Worm (Caenorhabditis elegans) whole organism, L4 larva: ENCODE data around the gene meg-3.

Source experiments
- F10B5.3 ChIP-seq: sonication (generic microtip); optimal IDR thresholded peaks from 2 replicates; lab custom pipeline; 2016; ENCODE audit warnings: mild to moderate bottlenecking, missing genetic modification characterization, missing compliant biosample characterization
- F26F4.8 ChIP-seq: fragments of 200-800 bp; sonication (Bioruptor generic); conservative IDR thresholded peaks from 2 replicates; pipeline ENCODE4 v1.3.6; 2022; ENCODE audit warnings: missing genetic modification characterization, missing compliant biosample characterization
- F37D6.2 ChIP-seq: sonication (generic microtip); optimal IDR thresholded peaks from 2 replicates; lab custom pipeline; 2016; ENCODE audit warnings: mild to moderate bottlenecking, missing genetic modification characterization, missing compliant biosample characterization
- F44E2.7 ChIP-seq: fragments of 200-800 bp; sonication (Bioruptor generic); IDR thresholded peaks from 2 replicates; pipeline ENCODE4 v2.1.2; 2022; ENCODE audit warnings: missing genetic modification characterization, missing compliant biosample characterization
- R02D3.7 ChIP-seq: fragments of 150-350 bp; sonication (generic microtip); optimal IDR thresholded peaks from 3 replicates; lab custom pipeline; 2014; ENCODE audit warnings: missing biosample characterization, missing genetic modification characterization
- T20F7.1 ChIP-seq: fragments of 200-800 bp; sonication (Bioruptor generic); optimal IDR thresholded peaks from 2 replicates; lab custom pipeline; 2018; ENCODE audit warnings: mild to moderate bottlenecking, missing genetic modification characterization, missing compliant biosample characterization
- Y48G9A.11 ChIP-seq: fragments of 200-800 bp; sonication (Bioruptor generic); IDR thresholded peaks from 2 replicates; pipeline ENCODE4 v1.3.6; 2022; ENCODE audit warnings: missing genetic modification reagents, missing genetic modification characterization, missing compliant biosample characterization
- Y5F2A.4 ChIP-seq: fragments of 200-800 bp; sonication (Bioruptor generic); optimal IDR thresholded peaks from 2 replicates; lab custom pipeline; 2018; ENCODE audit warnings: mild to moderate bottlenecking, missing genetic modification characterization, missing compliant biosample characterization
- Y75B8A.6 ChIP-seq: fragments of 200-800 bp; sonication (Bioruptor generic); IDR thresholded peaks from 2 replicates; pipeline ENCODE4 v1.3.6; 2022; ENCODE audit warnings: missing genetic modification reagents, missing genetic modification characterization, missing compliant biosample characterization
- ZK546.5 ChIP-seq, 2 experiments: sonication (generic microtip); optimal IDR thresholded peaks; 2 replicates each; lab custom pipeline; 2017; ENCODE audit warnings: missing biosample characterization in 2 of 2, missing genetic modification characterization in 2 of 2
- attf-4 ChIP-seq: sonication (generic microtip); optimal IDR thresholded peaks from 3 replicates; lab custom pipeline; 2017; ENCODE audit warnings: missing biosample characterization, missing genetic modification characterization
- ceh-28 ChIP-seq: fragments of 150-350 bp; optimal IDR thresholded peaks from 2 replicates; lab custom pipeline; 2014; ENCODE audit warnings: missing biosample characterization, missing genetic modification reagents, missing genetic modification characterization
- ceh-82 ChIP-seq: sonication (generic microtip); optimal IDR thresholded peaks from 2 replicates; lab custom pipeline; 2017; ENCODE audit warnings: missing biosample characterization, missing genetic modification characterization
- ces-1 ChIP-seq: fragments of 150-350 bp; sonication (generic microtip); optimal IDR thresholded peaks from 4 replicates; lab custom pipeline; 2014; ENCODE audit warnings: missing biosample characterization, missing genetic modification reagents, missing genetic modification characterization
- ctbp-1 ChIP-seq: fragments of 200-800 bp; sonication (Bioruptor generic); IDR thresholded peaks from 2 replicates; pipeline ENCODE4 v1.3.6; 2022; ENCODE audit warnings: missing genetic modification reagents, missing genetic modification characterization, missing compliant biosample characterization
- daf-16 ChIP-seq, 3 experiments: sonication (generic microtip); optimal IDR thresholded peaks; 2 replicates each; lab custom pipeline; 2016 to 2017; ENCODE audit warnings: missing genetic modification characterization in 3 of 3, missing genetic modification reagents in 3 of 3, mild to moderate bottlenecking in 2 of 3, missing compliant biosample characterization in 2 of 3, missing biosample characterization in 1 of 3, moderate library complexity in 1 of 3
- dmd-6 ChIP-seq: fragments of 200-800 bp; sonication (Bioruptor generic); IDR thresholded peaks from 2 replicates; pipeline ENCODE4 v1.3.6; 2022; ENCODE audit warnings: missing genetic modification reagents, missing genetic modification characterization, missing compliant biosample characterization
- dmd-8 ChIP-seq: fragments of 200-800 bp; sonication (Bioruptor generic); IDR thresholded peaks from 2 replicates; pipeline ENCODE4 v1.3.6; 2022; ENCODE audit warnings: missing genetic modification characterization, missing compliant biosample characterization
- dpl-1 ChIP-seq: fragments of 150-350 bp; optimal IDR thresholded peaks from 2 replicates; lab custom pipeline; 2014; ENCODE audit warnings: missing biosample characterization, missing genetic modification reagents, missing genetic modification characterization
- fkh-10 ChIP-seq: fragments of 150-350 bp; optimal IDR thresholded peaks from 2 replicates; lab custom pipeline; 2014; ENCODE audit warnings: missing biosample characterization, missing genetic modification reagents, missing genetic modification characterization
- fos-1 ChIP-seq: fragments of 150-350 bp; optimal IDR thresholded peaks from 2 replicates; lab custom pipeline; 2014; ENCODE audit warnings: missing biosample characterization, missing genetic modification characterization
- gei-8 ChIP-seq: fragments of 200-800 bp; sonication (Bioruptor generic); optimal IDR thresholded peaks from 2 replicates; lab custom pipeline; 2018; ENCODE audit warnings: mild to moderate bottlenecking, missing genetic modification characterization, missing compliant biosample characterization
- hlh-11 ChIP-seq: fragments of 200-800 bp; sonication (Bioruptor generic); optimal IDR thresholded peaks from 2 replicates; lab custom pipeline; 2018; ENCODE audit warnings: mild to moderate bottlenecking, missing genetic modification characterization, missing compliant biosample characterization
- hmg-1.1 ChIP-seq: fragments of 200-800 bp; sonication (Bioruptor generic); IDR thresholded peaks from 2 replicates; pipeline ENCODE4 v1.3.6; 2022; ENCODE audit warnings: missing genetic modification reagents, missing genetic modification characterization, missing compliant biosample characterization
- jun-1 ChIP-seq: fragments of 150-350 bp; optimal IDR thresholded peaks from 2 replicates; lab custom pipeline; 2014; ENCODE audit warnings: missing biosample characterization, missing genetic modification reagents, missing genetic modification characterization
- lin-1 ChIP-seq: fragments of 200-800 bp; sonication (Bioruptor generic); IDR thresholded peaks from 2 replicates; pipeline ENCODE4 v1.3.6; 2022; ENCODE audit warnings: missing genetic modification reagents, missing genetic modification characterization, missing compliant biosample characterization
- lin-13 ChIP-seq: fragments of 150-350 bp; optimal IDR thresholded peaks from 2 replicates; lab custom pipeline; 2014; ENCODE audit warnings: missing biosample characterization, missing genetic modification reagents, missing genetic modification characterization
- lin-15B ChIP-seq: fragments of 150-350 bp; sonication (generic microtip); optimal IDR thresholded peaks from 3 replicates; lab custom pipeline; 2014; ENCODE audit warnings: missing biosample characterization, missing genetic modification characterization
- lsy-2 ChIP-seq, 2 experiments: fragments of 150-350 bp in 1 of 2; sonication (generic microtip) in 1 of 2; optimal IDR thresholded peaks; 2 replicates each; lab custom pipeline; 2014 to 2017; ENCODE audit warnings: missing biosample characterization in 2 of 2, missing genetic modification characterization in 2 of 2
- madf-9 ChIP-seq: fragments of 200-800 bp; sonication (Bioruptor generic); conservative IDR thresholded peaks from 2 replicates; pipeline ENCODE4 v1.3.6; 2022; ENCODE audit warnings: missing genetic modification reagents, missing genetic modification characterization, missing compliant biosample characterization
- mdl-1 ChIP-seq, 2 experiments: fragments of 150-350 bp in 1 of 2; sonication (generic microtip) in 1 of 2; optimal IDR thresholded peaks; 2 replicates each; lab custom pipeline; 2014 to 2017; ENCODE audit warnings: missing biosample characterization in 2 of 2, missing genetic modification characterization in 2 of 2
- mep-1 ChIP-seq: fragments of 150-350 bp; sonication (generic microtip); optimal IDR thresholded peaks from 3 replicates; lab custom pipeline; 2014; ENCODE audit warnings: missing biosample characterization, missing genetic modification characterization
- mxl-2 ChIP-seq: fragments of 200-800 bp; sonication (Bioruptor generic); conservative IDR thresholded peaks from 2 replicates; pipeline ENCODE4 v1.3.6; 2022; ENCODE audit warnings: missing genetic modification reagents, missing genetic modification characterization, missing compliant biosample characterization
- mxl-3 ChIP-seq: fragments of 200-800 bp; sonication (Bioruptor generic); optimal IDR thresholded peaks from 2 replicates; lab custom pipeline; 2018; ENCODE audit warnings: mild to moderate bottlenecking, missing genetic modification characterization, missing compliant biosample characterization
- nhr-10 ChIP-seq: fragments of 150-350 bp; optimal IDR thresholded peaks from 2 replicates; lab custom pipeline; 2014; ENCODE audit warnings: missing biosample characterization, missing genetic modification characterization
- nhr-11 ChIP-seq: fragments of 150-350 bp; optimal IDR thresholded peaks from 2 replicates; lab custom pipeline; 2014; ENCODE audit warnings: missing biosample characterization, missing genetic modification characterization
- nhr-237 ChIP-seq: sonication (generic microtip); optimal IDR thresholded peaks from 2 replicates; lab custom pipeline; 2017; ENCODE audit warnings: missing biosample characterization, missing genetic modification characterization
- nhr-28 ChIP-seq: fragments of 150-350 bp; optimal IDR thresholded peaks from 2 replicates; lab custom pipeline; 2014; ENCODE audit warnings: missing biosample characterization, missing genetic modification characterization
- nhr-41 ChIP-seq: fragments of 200-800 bp; sonication (Bioruptor generic); IDR thresholded peaks from 2 replicates; pipeline ENCODE4 v1.3.6; 2022; ENCODE audit warnings: missing genetic modification reagents, missing genetic modification characterization, missing compliant biosample characterization
- nhr-76 ChIP-seq: fragments of 150-350 bp; optimal IDR thresholded peaks from 2 replicates; lab custom pipeline; 2014; ENCODE audit warnings: missing biosample characterization, missing genetic modification characterization
- nhr-77 ChIP-seq: fragments of 150-350 bp; optimal IDR thresholded peaks from 2 replicates; lab custom pipeline; 2014; ENCODE audit warnings: missing biosample characterization, missing genetic modification characterization
- php-3 ChIP-seq: fragments of 200-800 bp; sonication (Bioruptor generic); IDR thresholded peaks from 2 replicates; pipeline ENCODE4 v1.3.6; 2022; ENCODE audit warnings: missing genetic modification reagents, missing genetic modification characterization, missing compliant biosample characterization
- pqm-1 ChIP-seq: sonication (generic microtip); optimal IDR thresholded peaks from 2 replicates; lab custom pipeline; 2017; ENCODE audit warnings: missing biosample characterization, missing genetic modification characterization
- rbr-2 ChIP-seq: sonication (generic microtip); optimal IDR thresholded peaks from 2 replicates; lab custom pipeline; 2016; ENCODE audit warnings: missing genotype, missing genetic modification characterization, missing compliant biosample characterization
- saeg-2 ChIP-seq: fragments of 200-800 bp; sonication (Bioruptor generic); IDR thresholded peaks from 2 replicates; pipeline ENCODE4 v1.3.6; 2022; ENCODE audit warnings: missing genetic modification reagents, missing genetic modification characterization, missing compliant biosample characterization
- sdz-12 ChIP-seq: fragments of 200-800 bp; sonication (Bioruptor generic); optimal IDR thresholded peaks from 2 replicates; lab custom pipeline; 2018; ENCODE audit warnings: mild to moderate bottlenecking, missing genetic modification characterization, missing compliant biosample characterization
- tra-1 ChIP-seq: fragments of 200-800 bp; sonication (Bioruptor generic); IDR thresholded peaks from 2 replicates; pipeline ENCODE4 v1.3.6; 2022; ENCODE audit warnings: missing genetic modification reagents, missing genetic modification characterization, missing compliant biosample characterization
- unc-130 ChIP-seq: sonication (generic microtip); optimal IDR thresholded peaks from 2 replicates; lab custom pipeline; 2016; ENCODE audit warnings: missing genetic modification reagents, missing genetic modification characterization, missing compliant biosample characterization
- vab-7 ChIP-seq: fragments of 200-800 bp; sonication (Bioruptor generic); IDR thresholded peaks from 2 replicates; pipeline ENCODE4 v1.3.6; 2022; ENCODE audit warnings: missing genetic modification reagents, missing genetic modification characterization, missing compliant biosample characterization
- zfp-2 ChIP-seq: sonication (generic microtip); optimal IDR thresholded peaks from 2 replicates; lab custom pipeline; 2016; ENCODE audit warnings: mild to moderate bottlenecking, missing genetic modification characterization, missing compliant biosample characterization
- zfp-3 ChIP-seq: fragments of 200-800 bp; sonication (Bioruptor generic); conservative IDR thresholded peaks from 2 replicates; pipeline ENCODE4 v1.3.6; 2022; ENCODE audit warnings: missing genetic modification reagents, missing genetic modification characterization, missing compliant biosample characterization
- zip-11 ChIP-seq: fragments of 200-800 bp; sonication (Bioruptor generic); IDR thresholded peaks from 2 replicates; pipeline ENCODE4 v1.3.6; 2022; ENCODE audit warnings: missing genetic modification characterization, missing compliant biosample characterization
- ztf-11 ChIP-seq: fragments of 150-350 bp; optimal IDR thresholded peaks from 2 replicates; lab custom pipeline; 2014; ENCODE audit warnings: missing biosample characterization, missing genetic modification characterization

The meg-3 gene

ce11 chrX:2014521-2014920 is 25.1 kb upstream of the meg-3 start:
- TF ChIP-seq hmg-1.1 (no peak), fos-1 (no peak), T20F7.1 (no peak), ceh-28 (tag; lab: Kevin White, UChicago) (no peak), tra-1 (GFP tag; lab: Robert Waterston, UW) (no peak), mdl-1 (tag; optimal IDR thresholded peaks at IDR 0.05; lab: Kevin White, UChicago) (no peak), vab-7 (GFP tag; lab: Robert Waterston, UW) (no peak), gei-8 (GFP tag; lab: Kevin White, UChicago) (no peak), nhr-237 (tag; lab: Kevin White, UChicago) (no peak), nhr-10 (tag; lab: Kevin White, UChicago) (no peak), hlh-11 (tag; lab: Kevin White, UChicago) (peak; percentile 77), Y75B8A.6 (no peak), Y48G9A.11 (GFP tag; lab: Robert Waterston, UW) (no peak), nhr-77 (peak; percentile 41), ces-1 (no peak), attf-4 (tag; lab: Kevin White, UChicago) (no peak), dmd-6 (GFP tag; lab: Robert Waterston, UW) (peak; percentile 87), pqm-1 (tag; lab: Kevin White, UChicago) (peak; percentile 80), mxl-3 (GFP tag; lab: Kevin White, UChicago) (no peak), zfp-2 (tag; lab: Kevin White, UChicago) (no peak), zip-11 (GFP tag; lab: Robert Waterston, UW) (no peak), lin-13 (GFP tag; lab: Kevin White, UChicago) (no peak), ztf-11 (tag; lab: Kevin White, UChicago) (no peak), F26F4.8 (GFP tag; lab: Robert Waterston, UW) (no peak), lin-15B (no peak), saeg-2 (GFP tag; lab: Robert Waterston, UW) (no peak), lsy-2 (tag; optimal IDR thresholded peaks at IDR 0.05; lab: Kevin White, UChicago) (peak in 1 of 2 experiments; percentile 18), dpl-1 (GFP tag; lab: Kevin White, UChicago) (no peak), madf-9 (GFP tag; lab: Robert Waterston, UW) (no peak), unc-130 (no peak), R02D3.7 (tag; lab: Kevin White, UChicago) (no peak), F10B5.3 (no peak), zfp-3 (GFP tag; lab: Robert Waterston, UW) (no peak), F44E2.7 (GFP tag; lab: Robert Waterston, UW) (no peak), ceh-82 (tag; lab: Kevin White, UChicago) (no peak), nhr-28 (tag; lab: Kevin White, UChicago) (peak; percentile 80), nhr-41 (no peak), mep-1 (tag; lab: Kevin White, UChicago) (peak; percentile 24), php-3 (GFP tag; lab: Robert Waterston, UW) (peak; percentile 76), ctbp-1 (GFP tag; lab: Robert Waterston, UW) (no peak), fkh-10 (no peak), nhr-76 (tag; lab: Kevin White, UChicago) (no peak), rbr-2 (tag; lab: Kevin White, UChicago) (no peak), jun-1 (no peak), dmd-8 (no peak), mxl-2 (no peak), daf-16 (GFP tag; optimal IDR thresholded peaks at IDR 0.05; lab: Kevin White, UChicago) (peak in 1 of 2 experiments; percentile 43), daf-16 (tag; optimal IDR thresholded peaks at IDR 0.05; lab: Kevin White, UChicago) (peak; percentile 51), lin-1 (GFP tag; lab: Robert Waterston, UW) (peak; percentile 69; the same call in 1 of the 2 replicates), F37D6.2 (tag; lab: Kevin White, UChicago) (no peak), sdz-12 (GFP tag; lab: Kevin White, UChicago) (no peak), nhr-11 (tag; lab: Kevin White, UChicago) (no peak), ZK546.5 (tag; optimal IDR thresholded peaks at IDR 0.05; lab: Kevin White, UChicago) (no peak), Y5F2A.4 (GFP tag; lab: Kevin White, UChicago) (no peak)
